Worm (Caenorhabditis elegans) whole organism, mixed stage, embryonic: ENCODE results near the gene Y4C6B.7.

Source experiments
- M03D4.4 ChIP-seq: sonication (generic microtip); optimal IDR thresholded peaks from 2 replicates; lab custom pipeline; 2017; ENCODE audit warnings: mild to moderate bottlenecking, missing genetic modification characterization, missing compliant biosample characterization
- bed-3 ChIP-seq: fragments of 200-800 bp; sonication (Bioruptor generic); optimal IDR thresholded peaks from 3 replicates; lab custom pipeline; 2018; ENCODE audit warnings: mild to moderate bottlenecking, missing genetic modification characterization, moderate library complexity, missing compliant biosample characterization
- blmp-1 ChIP-seq: fragments of 150-350 bp; optimal IDR thresholded peaks from 2 replicates; lab custom pipeline; 2014; ENCODE audit warnings: missing biosample characterization, missing genetic modification characterization
- ceh-39 ChIP-seq: fragments of 150-350 bp; optimal IDR thresholded peaks from 2 replicates; lab custom pipeline; 2014; ENCODE audit warnings: missing biosample characterization, missing genetic modification characterization
- ceh-43 ChIP-seq: fragments of 200-800 bp; sonication (Bioruptor generic); optimal IDR thresholded peaks from 2 replicates; lab custom pipeline; 2018; ENCODE audit warnings: mild to moderate bottlenecking, missing genetic modification characterization, moderate library complexity, missing compliant biosample characterization
- ceh-83 ChIP-seq: fragments of 200-800 bp; sonication (Bioruptor generic); optimal IDR thresholded peaks from 2 replicates; lab custom pipeline; 2018; ENCODE audit warnings: mild to moderate bottlenecking, missing genetic modification characterization, missing compliant biosample characterization
- ces-1 ChIP-seq: fragments of 150-350 bp; optimal IDR thresholded peaks from 2 replicates; lab custom pipeline; 2014; ENCODE audit warnings: missing biosample characterization, missing genetic modification reagents, missing genetic modification characterization
- cnd-1 ChIP-seq: fragments of 200-800 bp; sonication (Bioruptor generic); optimal IDR thresholded peaks from 2 replicates; lab custom pipeline; 2018; ENCODE audit warnings: mild to moderate bottlenecking, missing genetic modification characterization, missing compliant biosample characterization
- drap-1 ChIP-seq: fragments of 200-800 bp; sonication (Bioruptor generic); optimal IDR thresholded peaks from 3 replicates; lab custom pipeline; 2018; ENCODE audit warnings: mild to moderate bottlenecking, missing genetic modification characterization, missing compliant biosample characterization
- elt-1 ChIP-seq: sonication (generic microtip); optimal IDR thresholded peaks from 2 replicates; lab custom pipeline; 2017; ENCODE audit warnings: missing genetic modification characterization, mild to moderate bottlenecking, missing compliant biosample characterization, antibody characterized with exemption, moderate library complexity, borderline replicate concordance; ENCODE audit not compliant: insufficient read depth
- elt-3 ChIP-seq: fragments of 150-350 bp; optimal IDR thresholded peaks from 2 replicates; lab custom pipeline; 2014; ENCODE audit warnings: missing biosample characterization, missing genetic modification characterization
- flh-1 ChIP-seq: fragments of 200-800 bp; sonication (Bioruptor generic); optimal IDR thresholded peaks from 2 replicates; lab custom pipeline; 2018; ENCODE audit warnings: mild to moderate bottlenecking, missing genetic modification characterization, moderate library complexity, missing compliant biosample characterization
- ham-2 ChIP-seq: fragments of 200-800 bp; sonication (Bioruptor generic); optimal IDR thresholded peaks from 2 replicates; lab custom pipeline; 2018; ENCODE audit warnings: mild to moderate bottlenecking, missing genetic modification characterization, missing compliant biosample characterization
- hlh-1 ChIP-seq: fragments of 150-350 bp; optimal IDR thresholded peaks from 2 replicates; lab custom pipeline; 2014; ENCODE audit warnings: missing biosample characterization, missing genetic modification reagents, missing genetic modification characterization
- lin-13 ChIP-seq: fragments of 150-350 bp; optimal IDR thresholded peaks from 2 replicates; lab custom pipeline; 2014; ENCODE audit warnings: missing biosample characterization, missing genetic modification characterization
- lin-32 ChIP-seq: fragments of 200-800 bp; sonication (Bioruptor generic); optimal IDR thresholded peaks from 2 replicates; lab custom pipeline; 2018; ENCODE audit warnings: mild to moderate bottlenecking, missing genetic modification characterization, missing compliant biosample characterization
- lsy-2 ChIP-seq: fragments of 150-350 bp; optimal IDR thresholded peaks from 2 replicates; lab custom pipeline; 2014; ENCODE audit warnings: missing biosample characterization, missing genetic modification characterization
- mab-5 ChIP-seq: fragments of 150-350 bp; optimal IDR thresholded peaks from 2 replicates; lab custom pipeline; 2014; ENCODE audit warnings: missing biosample characterization, missing genetic modification characterization
- mep-1 ChIP-seq: fragments of 150-350 bp; optimal IDR thresholded peaks from 2 replicates; lab custom pipeline; 2017; ENCODE audit warnings: missing biosample characterization, missing genetic modification reagents, missing genetic modification characterization, inconsistent platforms
- mls-2 ChIP-seq: sonication (generic microtip); optimal IDR thresholded peaks from 2 replicates; lab custom pipeline; 2016; ENCODE audit warnings: mild to moderate bottlenecking, missing genetic modification characterization, moderate library complexity, missing compliant biosample characterization
- nhr-12 ChIP-seq: fragments of 150-350 bp; optimal IDR thresholded peaks from 2 replicates; lab custom pipeline; 2014; ENCODE audit warnings: missing biosample characterization, missing genetic modification characterization
- nhr-2 ChIP-seq: fragments of 150-350 bp; optimal IDR thresholded peaks from 2 replicates; lab custom pipeline; 2014; ENCODE audit warnings: missing biosample characterization, missing genetic modification characterization
- nhr-28 ChIP-seq: fragments of 150-350 bp; optimal IDR thresholded peaks from 2 replicates; lab custom pipeline; 2014; ENCODE audit warnings: missing biosample characterization, missing genetic modification characterization
- nhr-76 ChIP-seq: sonication (generic microtip); optimal IDR thresholded peaks from 2 replicates; lab custom pipeline; 2017; ENCODE audit warnings: missing biosample characterization, missing genetic modification characterization
- sem-2 ChIP-seq: fragments of 200-800 bp; sonication (Bioruptor generic); optimal IDR thresholded peaks from 2 replicates; lab custom pipeline; 2018; ENCODE audit warnings: mild to moderate bottlenecking, missing genetic modification characterization, missing compliant biosample characterization
- snpc-4 ChIP-seq: fragments of 150-350 bp; optimal IDR thresholded peaks from 2 replicates; lab custom pipeline; 2014; ENCODE audit warnings: missing biosample characterization, missing genetic modification characterization
- sptf-1 ChIP-seq: sonication (generic microtip); optimal IDR thresholded peaks from 2 replicates; lab custom pipeline; 2017; ENCODE audit warnings: mild to moderate bottlenecking, missing genetic modification characterization, moderate library complexity, missing compliant biosample characterization
- unc-120 ChIP-seq: sonication (generic microtip); optimal IDR thresholded peaks from 2 replicates; lab custom pipeline; 2017; ENCODE audit warnings: missing genetic modification characterization, missing compliant biosample characterization; ENCODE audit not compliant: poor library complexity, severe bottlenecking
- unc-62 ChIP-seq: fragments of 150-350 bp; optimal IDR thresholded peaks from 2 replicates; lab custom pipeline; 2014; ENCODE audit warnings: missing biosample characterization, missing genetic modification reagents, missing genetic modification characterization
- zip-8 ChIP-seq: fragments of 150-350 bp; optimal IDR thresholded peaks from 2 replicates; lab custom pipeline; 2014; ENCODE audit warnings: missing biosample characterization, missing genetic modification characterization

Gene Y4C6B.7

DNA sequence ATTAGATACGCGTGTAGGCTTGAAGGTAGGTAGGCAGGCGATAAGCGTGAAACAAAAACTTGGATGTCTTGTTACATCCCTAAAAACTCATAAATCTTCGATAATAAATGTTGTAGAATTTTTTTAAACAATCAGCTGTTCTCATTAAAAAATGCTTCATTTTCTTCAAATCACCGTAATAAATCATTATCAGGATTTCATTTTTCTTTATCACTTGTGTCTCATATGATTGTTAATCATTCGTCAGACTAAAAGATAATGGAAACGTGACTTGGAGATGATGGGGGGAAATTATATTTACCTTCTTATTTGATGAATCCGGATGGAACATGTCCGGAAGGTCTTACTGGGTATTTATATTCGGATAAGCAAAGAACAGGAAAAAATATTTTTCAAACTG is 19.8 kb downstream of the Y4C6B.7 start:
- TF ChIP-seq ceh-83 (GFP tag; lab: Kevin White, UChicago): no peak
- TF ChIP-seq flh-1 (GFP tag; lab: Kevin White, UChicago): no peak
- no peak for TF ChIP-seq unc-62 (GFP tag; lab: Kevin White, UChicago)
- no peak for TF ChIP-seq elt-1 (tag; lab: Kevin White, UChicago)
- TF ChIP-seq unc-120 (tag; lab: Kevin White, UChicago): no peak
- no peak for TF ChIP-seq ceh-43 (GFP tag; lab: Kevin White, UChicago)
- TF ChIP-seq cnd-1 (tag; lab: Kevin White, UChicago): no peak
- TF ChIP-seq nhr-2 (tag; lab: Kevin White, UChicago): no peak
- no peak for TF ChIP-seq bed-3 (GFP tag; lab: Kevin White, UChicago)
- no peak for TF ChIP-seq mab-5
- no peak for TF ChIP-seq mls-2 (tag; lab: Kevin White, UChicago)
- TF ChIP-seq hlh-1 (tag; lab: Kevin White, UChicago): no peak

DNA sequence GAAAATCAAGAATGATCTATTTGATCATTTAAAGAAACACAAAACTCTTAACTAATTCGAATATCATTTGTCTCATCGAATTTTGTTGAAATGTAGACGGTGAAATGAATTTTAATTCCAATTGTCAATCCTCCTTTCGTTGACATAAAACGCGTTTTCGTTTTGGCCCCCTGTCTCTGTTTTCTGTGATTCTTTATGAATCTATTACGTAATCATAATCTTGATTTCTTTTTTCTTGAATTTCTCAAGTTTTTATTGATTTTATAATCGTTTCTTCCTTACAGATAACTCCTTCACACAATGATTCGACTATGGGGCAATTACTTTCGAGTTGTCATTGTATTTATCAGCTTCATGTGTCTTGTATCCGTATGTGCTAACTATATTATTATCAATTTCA is 21.1 kb downstream of the Y4C6B.7 start, which contains the start of gene Y4C6B.3:
Gene Y4C6B.3 (plus strand): TSS at position 301 of the 400 bp plus-strand sequence.
- TF ChIP-seq zip-8 (peak; percentile 65), ham-2 (GFP tag; lab: Kevin White, UChicago) (no peak)

DNA sequence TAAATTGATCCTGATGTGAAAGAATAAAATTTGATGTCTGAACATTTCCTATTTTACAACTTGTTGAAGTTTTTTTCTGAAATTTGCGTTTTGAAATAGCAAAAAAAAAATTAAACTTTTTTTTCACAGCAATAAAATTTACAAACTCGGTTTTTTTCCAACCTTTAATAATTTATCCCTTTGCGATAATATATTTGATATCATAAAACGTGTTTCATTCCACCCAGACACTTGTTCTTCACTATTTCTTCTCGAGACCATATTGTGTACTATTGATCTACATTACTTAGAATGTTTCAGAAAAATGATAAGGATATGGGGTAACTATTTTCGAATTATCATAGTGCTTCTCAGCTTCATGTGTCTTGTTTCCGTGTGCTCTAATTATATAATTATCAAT is 27.1 kb downstream of the Y4C6B.7 start, which contains the start of gene Y4C6B.4:
Gene Y4C6B.4 (plus strand): TSS at position 301 of the 400 bp plus-strand sequence.
- TF ChIP-seq elt-3 (tag; lab: Kevin White, UChicago): no peak
- no peak for TF ChIP-seq ceh-39
- TF ChIP-seq sptf-1 (tag; lab: Kevin White, UChicago): no peak
- TF ChIP-seq lin-13 (tag; lab: Kevin White, UChicago): no peak
- no peak for TF ChIP-seq ces-1 (GFP tag; lab: Kevin White, UChicago)
- TF ChIP-seq snpc-4 (tag; lab: Kevin White, UChicago): no peak
- TF ChIP-seq lin-32 (GFP tag; lab: Kevin White, UChicago): no peak
- TF ChIP-seq hlh-1 (tag; lab: Kevin White, UChicago): no peak
- TF ChIP-seq mls-2 (tag; lab: Kevin White, UChicago): no peak
- no peak for TF ChIP-seq nhr-12
- TF ChIP-seq drap-1 (GFP tag; lab: Kevin White, UChicago): no peak

DNA sequence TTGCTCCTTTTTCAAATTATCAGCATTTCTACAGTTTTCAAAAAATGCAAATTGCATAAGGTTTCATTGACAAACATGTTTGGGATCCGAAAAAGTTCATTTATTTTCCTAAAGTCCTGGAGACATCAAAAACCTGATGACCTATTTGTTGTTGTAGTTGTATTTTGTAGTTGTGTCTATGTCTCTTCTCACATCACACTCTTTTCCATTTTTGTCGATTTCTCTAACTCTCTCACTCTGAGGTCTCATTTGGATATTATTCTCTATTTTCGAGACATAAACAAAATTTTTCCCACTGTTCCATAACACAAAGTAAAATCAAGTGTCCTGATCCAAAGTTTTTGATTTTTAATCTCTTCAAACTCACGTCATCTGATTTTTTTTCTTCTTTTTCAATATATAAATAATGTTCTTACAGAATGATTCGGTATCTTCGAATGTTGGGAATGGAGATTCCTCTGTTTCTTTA is 34.4 kb downstream of the Y4C6B.7 start, which contains the start of gene slc-46A:
Gene slc-46A (plus strand): TSS at position 419 of the 469 bp plus-strand sequence.
- TF ChIP-seq cnd-1 (tag; lab: Kevin White, UChicago) (no peak), mep-1 (tag; lab: Kevin White, UChicago) (no peak), elt-1 (tag; lab: Kevin White, UChicago) (no peak), M03D4.4 (tag; lab: Kevin White, UChicago) (no peak), drap-1 (GFP tag; lab: Kevin White, UChicago) (no peak), hlh-1 (tag; lab: Kevin White, UChicago) (no peak), nhr-28 (no peak), ceh-83 (GFP tag; lab: Kevin White, UChicago) (no peak), unc-120 (tag; lab: Kevin White, UChicago) (no peak), sptf-1 (tag; lab: Kevin White, UChicago) (no peak), nhr-12 (no peak), blmp-1 (no peak), sem-2 (GFP tag; lab: Kevin White, UChicago) (no peak)

DNA sequence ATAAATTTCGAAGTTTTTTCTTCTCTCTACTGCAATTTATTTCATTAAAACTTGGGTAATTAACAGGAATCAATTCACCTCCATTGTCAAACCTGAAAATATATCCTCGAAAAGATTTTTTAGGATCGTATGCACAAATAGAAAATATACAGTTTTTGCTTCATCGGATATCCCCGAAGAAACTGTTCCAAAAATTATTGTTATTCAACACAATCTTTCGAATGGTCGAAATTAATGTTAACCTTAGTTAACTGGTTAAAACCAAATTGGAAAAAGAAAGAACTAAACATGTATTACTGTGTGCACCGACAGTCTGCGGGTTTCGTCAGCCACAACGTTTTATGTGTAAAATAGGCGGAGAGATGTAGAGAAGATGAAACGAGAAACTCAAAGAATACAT is 36.2 kb downstream of the Y4C6B.7 start:
- no peak for TF ChIP-seq nhr-76 (tag; lab: Kevin White, UChicago)
- no peak for TF ChIP-seq lin-13 (tag; lab: Kevin White, UChicago)
- TF ChIP-seq unc-120 (tag; lab: Kevin White, UChicago): no peak
- TF ChIP-seq zip-8: no peak
- no peak for TF ChIP-seq elt-3 (tag; lab: Kevin White, UChicago)
- TF ChIP-seq M03D4.4 (tag; lab: Kevin White, UChicago): no peak
- no peak for TF ChIP-seq sptf-1 (tag; lab: Kevin White, UChicago)
- no peak for TF ChIP-seq unc-62 (GFP tag; lab: Kevin White, UChicago)
- no peak for TF ChIP-seq lsy-2 (tag; lab: Kevin White, UChicago)
- TF ChIP-seq cnd-1 (tag; lab: Kevin White, UChicago): no peak
